Fruit fly (Drosophila melanogaster) whole organism, embryonic: ENCODE data around the gene CG13373.

Source experiments
- Asciz ChIP-seq: fragments of 200-800 bp; sonication (Bioruptor generic); optimal IDR thresholded peaks from 2 replicates; lab custom pipeline; 2017; ENCODE audit warnings: missing biosample characterization, mild to moderate bottlenecking, missing genetic modification characterization, missing genetic modification reagents
- BtbVII ChIP-seq: fragments of 200-800 bp; sonication (Bioruptor generic); optimal IDR thresholded peaks from 3 replicates; lab custom pipeline; 2017; ENCODE audit warnings: missing biosample characterization, mild to moderate bottlenecking, missing genetic modification characterization
- Bteb2 ChIP-seq: fragments of 200-800 bp; sonication (Bioruptor generic); optimal IDR thresholded peaks from 2 replicates; lab custom pipeline; 2016; ENCODE audit warnings: missing biosample characterization, missing genetic modification characterization
- C15 ChIP-seq: fragments of 200-800 bp; sonication (Bioruptor generic); IDR thresholded peaks from 3 replicates; pipeline ENCODE4 v1.3.6; 2022; ENCODE audit warnings: missing biosample characterization, missing genetic modification characterization
- CG11093 ChIP-seq: fragments of 200-800 bp; sonication (Bioruptor generic); IDR thresholded peaks from 3 replicates; pipeline ENCODE4 v1.3.6; 2022; ENCODE audit warnings: missing biosample characterization, missing genetic modification characterization
- CG12219 ChIP-seq: fragments of 200-800 bp; sonication (Bioruptor generic); optimal IDR thresholded peaks from 3 replicates; lab custom pipeline; 2018; ENCODE audit warnings: missing biosample characterization, mild to moderate bottlenecking, missing genetic modification characterization
- CG14441 ChIP-seq: fragments of 200-800 bp; sonication (Bioruptor generic); IDR thresholded peaks from 2 replicates; pipeline ENCODE4 v1.3.6; 2022; ENCODE audit warnings: missing biosample characterization, missing genetic modification characterization
- CG15011 ChIP-seq: fragments of 200-800 bp; sonication (Bioruptor generic); optimal IDR thresholded peaks from 3 replicates; lab custom pipeline; 2018; ENCODE audit warnings: missing biosample characterization, mild to moderate bottlenecking, missing genetic modification characterization
- CG17328 ChIP-seq: fragments of 200-800 bp; sonication (Bioruptor generic); IDR thresholded peaks from 2 replicates; pipeline ENCODE4 v1.3.6; 2022; ENCODE audit warnings: missing biosample characterization, missing genetic modification characterization
- CG2129 ChIP-seq: fragments of 200-800 bp; sonication (Bioruptor generic); IDR thresholded peaks from 2 replicates; pipeline ENCODE4 v1.3.6; 2022; ENCODE audit warnings: missing biosample characterization, missing genetic modification characterization; ENCODE audit not compliant: partially characterized antibody
- CG2875 ChIP-seq: fragments of 200-800 bp; sonication (Bioruptor generic); optimal IDR thresholded peaks from 2 replicates; lab custom pipeline; 2017; ENCODE audit warnings: missing biosample characterization, mild to moderate bottlenecking, missing genetic modification characterization, missing genetic modification reagents
- CG32532 ChIP-seq: fragments of 200-800 bp; sonication (Bioruptor generic); IDR thresholded peaks from 2 replicates; pipeline ENCODE4 v1.3.6; 2022; ENCODE audit warnings: missing biosample characterization, missing genetic modification characterization
- CG42726 ChIP-seq: fragments of 200-800 bp; sonication (Bioruptor generic); IDR thresholded peaks from 2 replicates; pipeline ENCODE4 v1.3.6; 2022; ENCODE audit warnings: missing biosample characterization, missing genetic modification characterization; ENCODE audit not compliant: partially characterized antibody
- CG4328 ChIP-seq: fragments of 200-800 bp; sonication (Bioruptor generic); optimal IDR thresholded peaks from 3 replicates; lab custom pipeline; 2017; ENCODE audit warnings: missing biosample characterization, missing genetic modification reagents, missing genetic modification characterization
- CG4730 ChIP-seq: fragments of 200-800 bp; sonication (Bioruptor generic); IDR thresholded peaks from 2 replicates; pipeline ENCODE4 v1.3.6; 2022; ENCODE audit warnings: missing biosample characterization, missing genetic modification characterization
- CG4820 ChIP-seq: fragments of 200-800 bp; sonication (Bioruptor generic); optimal IDR thresholded peaks from 3 replicates; lab custom pipeline; 2016; ENCODE audit warnings: missing biosample characterization, missing genetic modification characterization
- CG5180 ChIP-seq: fragments of 200-800 bp; sonication (Bioruptor generic); optimal IDR thresholded peaks from 3 replicates; lab custom pipeline; 2017; ENCODE audit warnings: missing biosample characterization, missing genetic modification characterization, mild to moderate bottlenecking, moderate library complexity, missing genetic modification reagents
- CG7357 ChIP-seq: fragments of 200-800 bp; sonication (Bioruptor generic); IDR thresholded peaks from 3 replicates; pipeline ENCODE4 v1.3.6; 2022; ENCODE audit warnings: missing biosample characterization, missing genetic modification characterization
- CG7786 ChIP-seq: fragments of 200-800 bp; sonication (Bioruptor generic); optimal IDR thresholded peaks from 2 replicates; lab custom pipeline; 2016; ENCODE audit warnings: missing biosample characterization, missing genetic modification characterization
- CG9932 ChIP-seq: fragments of 200-800 bp; sonication (Bioruptor generic); IDR thresholded peaks from 2 replicates; pipeline ENCODE4 v1.3.6; 2022; ENCODE audit warnings: missing biosample characterization, missing genetic modification characterization
- Dad ChIP-seq: fragments of 200-800 bp; sonication (Bioruptor generic); optimal IDR thresholded peaks from 3 replicates; lab custom pipeline; 2016; ENCODE audit warnings: missing biosample characterization, missing genetic modification characterization
- Fer2 ChIP-seq: fragments of 200-800 bp; sonication (Bioruptor generic); optimal IDR thresholded peaks from 2 replicates; lab custom pipeline; 2018; ENCODE audit warnings: missing biosample characterization, mild to moderate bottlenecking, missing genetic modification characterization, moderate library complexity
- H2.0 ChIP-seq: fragments of 200-800 bp; sonication (Bioruptor generic); IDR thresholded peaks from 2 replicates; pipeline ENCODE4 v1.3.6; 2022; ENCODE audit warnings: missing biosample characterization, missing genetic modification characterization
- HLH3B ChIP-seq: fragments of 200-800 bp; sonication (Bioruptor generic); IDR thresholded peaks from 2 replicates; pipeline ENCODE4 v1.3.6; 2022; ENCODE audit warnings: missing biosample characterization, missing genetic modification characterization
- Hr39 ChIP-seq: fragments of >200 bp; optimal IDR thresholded peaks from 2 replicates; lab custom pipeline; 2017
- Lim3 ChIP-seq: fragments of 200-800 bp; sonication (Bioruptor generic); IDR thresholded peaks from 2 replicates; pipeline ENCODE4 v1.3.6; 2022; ENCODE audit warnings: missing biosample characterization, missing genetic modification characterization
- MBD-R2 ChIP-seq: fragments of 200-800 bp; sonication (Bioruptor generic); IDR thresholded peaks from 2 replicates; pipeline ENCODE4 v1.3.6; 2022; ENCODE audit warnings: missing biosample characterization, missing genetic modification characterization
- MESR4 ChIP-seq: fragments of 200-800 bp; sonication (Bioruptor generic); optimal IDR thresholded peaks from 2 replicates; lab custom pipeline; 2018; ENCODE audit warnings: missing biosample characterization, mild to moderate bottlenecking, missing genetic modification characterization, moderate library complexity
- NC2α ChIP-seq: fragments of 200-800 bp; sonication (Bioruptor generic); optimal IDR thresholded peaks from 2 replicates; lab custom pipeline; 2016; ENCODE audit warnings: missing biosample characterization, missing genetic modification characterization
- Six4 ChIP-seq: fragments of 200-800 bp; sonication (Bioruptor generic); optimal IDR thresholded peaks from 2 replicates; lab custom pipeline; 2016; ENCODE audit warnings: missing biosample characterization, missing genetic modification characterization
- Taf1 ChIP-seq: fragments of 200-800 bp; sonication (Bioruptor generic); IDR thresholded peaks from 2 replicates; pipeline ENCODE4 v1.3.6; 2022; ENCODE audit warnings: missing biosample characterization, missing genetic modification characterization
- Tbp ChIP-seq: fragments of >200 bp; optimal IDR thresholded peaks from 2 replicates; lab custom pipeline; 2018; ENCODE audit warnings: missing biosample characterization, missing genetic modification characterization
- bcd ChIP-seq: fragments of 200-800 bp; sonication (Bioruptor generic); optimal IDR thresholded peaks from 2 replicates; lab custom pipeline; 2017; ENCODE audit warnings: missing biosample characterization, mild to moderate bottlenecking, missing genetic modification characterization
- bsh ChIP-seq, 2 experiments: fragments of 200-800 bp; sonication (Bioruptor generic); optimal IDR thresholded peaks; 2 replicates each; lab custom pipeline; 2017 to 2018; ENCODE audit warnings: mild to moderate bottlenecking in 2 of 2, missing biosample characterization in 2 of 2, missing genetic modification characterization in 2 of 2, moderate library complexity in 1 of 2
- caup ChIP-seq: fragments of 200-800 bp; sonication (Bioruptor generic); optimal IDR thresholded peaks from 3 replicates; lab custom pipeline; 2017; ENCODE audit warnings: missing biosample characterization, mild to moderate bottlenecking, missing genetic modification characterization, moderate library complexity; ENCODE audit not compliant: severe bottlenecking
- chm ChIP-seq: fragments of 200-800 bp; sonication (Bioruptor generic); IDR thresholded peaks from 2 replicates; pipeline ENCODE4 v1.3.6; 2022; ENCODE audit warnings: missing biosample characterization, missing genetic modification characterization
- crol ChIP-seq: fragments of 200-800 bp; sonication (Bioruptor generic); IDR thresholded peaks from 2 replicates; pipeline ENCODE4 v1.3.6; 2022; ENCODE audit warnings: missing biosample characterization, missing genetic modification characterization
- danr ChIP-seq: fragments of 200-800 bp; sonication (Bioruptor generic); IDR thresholded peaks from 2 replicates; pipeline ENCODE4 v1.3.6; 2022; ENCODE audit warnings: missing biosample characterization, missing genetic modification characterization
- dimm ChIP-seq: fragments of 200-800 bp; sonication (Bioruptor generic); IDR thresholded peaks from 2 replicates; pipeline ENCODE4 v1.3.6; 2022; ENCODE audit warnings: missing biosample characterization, missing genetic modification characterization
- ewg ChIP-seq: fragments of 200-800 bp; sonication (Bioruptor generic); optimal IDR thresholded peaks from 3 replicates; lab custom pipeline; 2017; ENCODE audit warnings: mild to moderate bottlenecking, missing biosample characterization, missing genetic modification reagents, missing genetic modification characterization
- fd3F ChIP-seq: fragments of 200-800 bp; sonication (Bioruptor generic); optimal IDR thresholded peaks from 2 replicates; lab custom pipeline; 2018; ENCODE audit warnings: missing biosample characterization, mild to moderate bottlenecking, missing genetic modification characterization, moderate library complexity
- fu2 ChIP-seq: fragments of 200-800 bp; sonication (Bioruptor generic); optimal IDR thresholded peaks from 2 replicates; lab custom pipeline; 2016; ENCODE audit warnings: missing biosample characterization, missing genetic modification characterization
- gce ChIP-seq: fragments of 200-800 bp; sonication (Bioruptor generic); IDR thresholded peaks from 3 replicates; pipeline ENCODE4 v1.3.6; 2022; ENCODE audit warnings: missing biosample characterization, missing genetic modification characterization
- gro ChIP-seq: fragments of 200-800 bp; sonication (Bioruptor generic); optimal IDR thresholded peaks from 2 replicates; lab custom pipeline; 2016; ENCODE audit warnings: missing biosample characterization, missing genetic modification characterization
- ham ChIP-seq: fragments of 200-800 bp; sonication (Bioruptor generic); IDR thresholded peaks from 2 replicates; pipeline ENCODE4 v1.3.6; 2022; ENCODE audit warnings: missing biosample characterization, missing genetic modification characterization
- hth ChIP-seq: fragments of >200 bp; optimal IDR thresholded peaks from 2 replicates; lab custom pipeline; 2017; ENCODE audit warnings: inconsistent platforms
- pho ChIP-seq: fragments of 200-800 bp; sonication (Bioruptor generic); optimal IDR thresholded peaks from 2 replicates; lab custom pipeline; 2016; ENCODE audit warnings: missing biosample characterization, missing genetic modification characterization
- pnt ChIP-seq: fragments of 200-800 bp; sonication (Bioruptor generic); optimal IDR thresholded peaks from 3 replicates; lab custom pipeline; 2016; ENCODE audit warnings: missing biosample characterization, missing genetic modification characterization
- ranshi ChIP-seq: fragments of 200-800 bp; sonication (Bioruptor generic); IDR thresholded peaks from 2 replicates; pipeline ENCODE4 v1.3.6; 2022; ENCODE audit warnings: missing biosample characterization, missing genetic modification characterization
- sisA ChIP-seq: fragments of 200-800 bp; sonication (Bioruptor generic); IDR thresholded peaks from 2 replicates; pipeline ENCODE4 v1.3.6; 2022; ENCODE audit warnings: missing biosample characterization, missing genetic modification characterization
- sna ChIP-seq: fragments of 200-800 bp; sonication (Bioruptor generic); IDR thresholded peaks from 2 replicates; pipeline ENCODE4 v1.3.6; 2022; ENCODE audit warnings: missing biosample characterization, missing genetic modification characterization; ENCODE audit not compliant: partially characterized antibody
- tio ChIP-seq: fragments of 200-800 bp; sonication (Bioruptor generic); optimal IDR thresholded peaks from 2 replicates; lab custom pipeline; 2017; ENCODE audit warnings: missing biosample characterization, missing genetic modification characterization, inconsistent platforms

Gene CG13373

dm6 chrX:499589-500041 lies 22.8 kb downstream of the CG13373 start (continued):
- TF ChIP-seq CG14441 (GFP tag; lab: Robert Waterston, UW) (peak; percentile 68), danr (GFP tag; lab: Robert Waterston, UW) (peak; percentile 60; the same call in 1 of the 2 replicates), pho (GFP tag; lab: Kevin White, UChicago) (peak; percentile 85), Tbp (GFP tag; lab: Kevin White, UChicago) (no peak), CG4730 (peak; percentile 50), crol (GFP tag; lab: Robert Waterston, UW) (no peak), ranshi (GFP tag; lab: Robert Waterston, UW) (peak; percentile 60), MBD-R2 (GFP tag; lab: Robert Waterston, UW) (peak; percentile 51; the same call in 1 of the 2 replicates), fd3F (GFP tag; lab: Kevin White, UChicago) (peak; percentile 78), CG15011 (peak; percentile 82), ewg (GFP tag; lab: Kevin White, UChicago) (peak; percentile 67), MESR4 (GFP tag; lab: Kevin White, UChicago) (no peak), gro (peak; percentile 92), Bteb2 (GFP tag; lab: Kevin White, UChicago) (peak; percentile 77), fu2 (GFP tag; lab: Kevin White, UChicago) (peak; percentile 76), CG4820 (GFP tag; lab: Kevin White, UChicago) (peak; percentile 69), NC2α (peak; percentile 68), Lim3 (GFP tag; lab: Robert Waterston, UW) (no peak), sna (GFP tag; lab: Robert Waterston, UW) (no peak), CG9932 (GFP tag; lab: Robert Waterston, UW) (peak; percentile 67), pnt (GFP tag; lab: Kevin White, UChicago) (peak; percentile 64), CG7786 (GFP tag; lab: Kevin White, UChicago) (peak; percentile 85), ham (GFP tag; lab: Robert Waterston, UW) (no peak), CG32532 (GFP tag; lab: Robert Waterston, UW) (peak; percentile 73), Hr39 (no peak), bsh (GFP tag; optimal IDR thresholded peaks at IDR 0.05; lab: Kevin White, UChicago) (peak; percentile 53 to 66), H2.0 (peak; percentile 21; the same call in 1 of the 2 replicates), Asciz (GFP tag; lab: Kevin White, UChicago) (peak; percentile 73), CG11093 (GFP tag; lab: Robert Waterston, UW) (peak; percentile 51; the same call in 1 of the 3 replicates), CG42726 (GFP tag; lab: Robert Waterston, UW) (no peak), CG7357 (GFP tag; lab: Robert Waterston, UW) (peak; percentile 58; the same call in 1 of the 3 replicates), CG2875 (peak; percentile 73), gce (peak; percentile 62; the same call in 1 of the 3 replicates), BtbVII (peak; percentile 90), CG17328 (GFP tag; lab: Robert Waterston, UW) (peak; percentile 54; the same call in 1 of the 2 replicates), caup (GFP tag; lab: Kevin White, UChicago) (peak; percentile 88), hth (no peak), Taf1 (peak; percentile 46; the same call in 1 of the 2 replicates), bcd (GFP tag; lab: Kevin White, UChicago) (peak; percentile 83), CG12219 (GFP tag; lab: Kevin White, UChicago) (peak; percentile 85), tio (peak; percentile 64), CG4328 (GFP tag; lab: Kevin White, UChicago) (peak; percentile 81), HLH3B (GFP tag; lab: Robert Waterston, UW) (peak; percentile 68), sisA (GFP tag; lab: Robert Waterston, UW) (peak; percentile 60), CG2129 (GFP tag; lab: Robert Waterston, UW) (no peak), CG5180 (GFP tag; lab: Kevin White, UChicago) (peak; percentile 35), C15 (no peak), dimm (GFP tag; lab: Robert Waterston, UW) (no peak), Six4 (GFP tag; lab: Kevin White, UChicago) (peak; percentile 75), Dad (GFP tag; lab: Kevin White, UChicago) (peak; percentile 66), chm (GFP tag; lab: Robert Waterston, UW) (no peak; the same call in 1 of the 2 replicates), Fer2 (tag; lab: Kevin White, UChicago) (peak; percentile 73)
